Worm (Caenorhabditis elegans) whole organism, young adult: ENCODE measurements around the gene ZK354.7.

Experiments
- B0019.2 ChIP-seq: fragments of 200-800 bp; sonication (Bioruptor generic); conservative IDR thresholded peaks from 2 replicates; pipeline ENCODE4 v1.3.6; 2022; ENCODE audit warnings: missing genetic modification reagents, missing genetic modification characterization, missing compliant biosample characterization
- C17E4.6 ChIP-seq: fragments of 200-800 bp; sonication (Bioruptor generic); IDR thresholded peaks from 2 replicates; pipeline ENCODE4 v1.3.6; 2022; ENCODE audit warnings: missing genetic modification reagents, missing genetic modification characterization, missing compliant biosample characterization
- F22D6.2 ChIP-seq: sonication (generic microtip); optimal IDR thresholded peaks from 2 replicates; lab custom pipeline; 2016; ENCODE audit warnings: mild to moderate bottlenecking, missing genetic modification characterization, missing compliant biosample characterization
- F39B2.1 ChIP-seq: fragments of 200-800 bp; sonication (Bioruptor generic); IDR thresholded peaks from 2 replicates; pipeline ENCODE4 v1.3.6; 2022; ENCODE audit warnings: missing genetic modification reagents, missing genetic modification characterization, missing compliant biosample characterization
- F52B5.7 ChIP-seq: sonication (generic microtip); optimal IDR thresholded peaks from 2 replicates; lab custom pipeline; 2016; ENCODE audit warnings: mild to moderate bottlenecking, missing genetic modification characterization, missing compliant biosample characterization
- F57A8.1 ChIP-seq: fragments of 200-800 bp; sonication (Bioruptor generic); optimal IDR thresholded peaks from 2 replicates; lab custom pipeline; 2018; ENCODE audit warnings: mild to moderate bottlenecking, missing genetic modification characterization, moderate library complexity, missing compliant biosample characterization
- F57C9.4 ChIP-seq: sonication (generic microtip); optimal IDR thresholded peaks from 2 replicates; lab custom pipeline; 2017; ENCODE audit warnings: mild to moderate bottlenecking, missing genetic modification characterization, missing compliant biosample characterization
- T26A5.8 ChIP-seq: sonication (generic microtip); optimal IDR thresholded peaks from 2 replicates; lab custom pipeline; 2016; ENCODE audit warnings: missing genetic modification characterization, missing compliant biosample characterization
- Y53G8AR.9 ChIP-seq: fragments of 200-800 bp; sonication (Bioruptor generic); conservative IDR thresholded peaks from 2 replicates; pipeline ENCODE4 v1.3.6; 2022; ENCODE audit warnings: missing genetic modification reagents, missing genetic modification characterization, missing compliant biosample characterization
- ZK185.1 ChIP-seq: sonication (generic microtip); optimal IDR thresholded peaks from 2 replicates; lab custom pipeline; 2016; ENCODE audit warnings: mild to moderate bottlenecking, missing genetic modification characterization, missing compliant biosample characterization; ENCODE audit not compliant: poor library complexity, severe bottlenecking
- akir-1 ChIP-seq: fragments of 200-800 bp; sonication (Bioruptor generic); optimal IDR thresholded peaks from 2 replicates; lab custom pipeline; 2018; ENCODE audit warnings: mild to moderate bottlenecking, missing genetic modification characterization, moderate library complexity, missing compliant biosample characterization
- ama-1 ChIP-seq, 3 experiments: fragments of 150-350 bp in 1 of 3; sonication (generic microtip) in 2 of 3; optimal IDR thresholded peaks; 2 replicates each; lab custom pipeline; 2014 to 2018; ENCODE audit warnings: missing biosample characterization in 2 of 3, missing genetic modification characterization in 2 of 3, missing genetic modification reagents in 2 of 3
- aptf-2 ChIP-seq: fragments of 200-800 bp; sonication (Bioruptor generic); conservative IDR thresholded peaks from 2 replicates; pipeline ENCODE4 v1.3.6; 2022; ENCODE audit warnings: missing genetic modification reagents, missing genetic modification characterization, missing compliant biosample characterization
- aptf-3 ChIP-seq: fragments of 200-800 bp; sonication (Bioruptor generic); IDR thresholded peaks from 2 replicates; pipeline ENCODE4 v1.3.6; 2022; ENCODE audit warnings: missing genetic modification characterization, missing compliant biosample characterization
- atf-7 ChIP-seq: sonication (generic microtip); optimal IDR thresholded peaks from 2 replicates; lab custom pipeline; 2017; ENCODE audit warnings: mild to moderate bottlenecking, missing genetic modification characterization, missing compliant biosample characterization
- ceh-100 ChIP-seq: fragments of 200-800 bp; sonication (Bioruptor generic); IDR thresholded peaks from 2 replicates; pipeline ENCODE4 v1.3.6; 2022; ENCODE audit warnings: missing genetic modification reagents, missing genetic modification characterization, missing compliant biosample characterization
- ceh-40 ChIP-seq: fragments of 200-800 bp; sonication (Bioruptor generic); IDR thresholded peaks from 2 replicates; pipeline ENCODE4 v1.3.6; 2022; ENCODE audit warnings: missing genetic modification characterization, missing compliant biosample characterization
- ceh-79 ChIP-seq: sonication (generic microtip); optimal IDR thresholded peaks from 2 replicates; lab custom pipeline; 2017; ENCODE audit warnings: mild to moderate bottlenecking, missing genetic modification characterization, missing compliant biosample characterization
- efl-1 ChIP-seq: fragments of 150-350 bp; optimal IDR thresholded peaks from 2 replicates; lab custom pipeline; 2014; ENCODE audit warnings: missing biosample characterization, missing genetic modification reagents, missing genetic modification characterization
- ekl-4 ChIP-seq: fragments of 200-800 bp; sonication (Bioruptor generic); IDR thresholded peaks from 2 replicates; pipeline ENCODE4 v1.3.6; 2022; ENCODE audit warnings: missing genetic modification reagents, missing genetic modification characterization, missing compliant biosample characterization
- ets-4 ChIP-seq: fragments of 200-800 bp; sonication (Bioruptor generic); optimal IDR thresholded peaks from 2 replicates; lab custom pipeline; 2018; ENCODE audit warnings: mild to moderate bottlenecking, missing genetic modification characterization, missing compliant biosample characterization
- him-1 ChIP-seq: sonication (generic microtip); optimal IDR thresholded peaks from 2 replicates; lab custom pipeline; 2016; ENCODE audit warnings: missing genotype, missing genetic modification reagents, missing genetic modification characterization, missing compliant biosample characterization
- hrde-1 ChIP-seq: sonication (generic microtip); optimal IDR thresholded peaks from 2 replicates; lab custom pipeline; 2016; ENCODE audit warnings: missing genetic modification characterization, mild to moderate bottlenecking, missing compliant biosample characterization, moderate library complexity, missing genotype, missing genetic modification reagents, borderline replicate concordance
- hsf-1 ChIP-seq: fragments of 200-800 bp; sonication (Bioruptor generic); IDR thresholded peaks from 2 replicates; pipeline ENCODE4 v1.3.6; 2022; ENCODE audit warnings: missing genetic modification reagents, missing genetic modification characterization, missing compliant biosample characterization
- lag-1 ChIP-seq: fragments of 200-800 bp; sonication (Bioruptor generic); IDR thresholded peaks from 2 replicates; pipeline ENCODE4 v1.3.6; 2022; ENCODE audit warnings: missing genetic modification reagents, missing genetic modification characterization, missing compliant biosample characterization
- lin-26 ChIP-seq: fragments of 200-800 bp; sonication (Bioruptor generic); IDR thresholded peaks from 2 replicates; pipeline ENCODE4 v1.3.6; 2022; ENCODE audit warnings: missing genetic modification reagents, missing genetic modification characterization, missing compliant biosample characterization
- lin-35 ChIP-seq, 3 experiments: fragments of 150-350 bp in 2 of 3; sonication (generic microtip) in 1 of 3; optimal IDR thresholded peaks; 2 replicates each; lab custom pipeline; 2014 to 2018; ENCODE audit warnings: missing biosample characterization in 3 of 3, missing genetic modification characterization in 3 of 3, missing genetic modification reagents in 3 of 3
- lir-1 ChIP-seq: fragments of 200-800 bp; sonication (Bioruptor generic); conservative IDR thresholded peaks from 2 replicates; pipeline ENCODE4 v1.3.6; 2022; ENCODE audit warnings: missing genetic modification reagents, missing genetic modification characterization, missing compliant biosample characterization
- lsl-1 ChIP-seq: fragments of 200-800 bp; sonication (Bioruptor generic); optimal IDR thresholded peaks from 2 replicates; lab custom pipeline; 2018; ENCODE audit warnings: mild to moderate bottlenecking, missing genetic modification characterization, moderate library complexity, missing compliant biosample characterization
- lsy-27 ChIP-seq: sonication (generic microtip); optimal IDR thresholded peaks from 2 replicates; lab custom pipeline; 2017; ENCODE audit warnings: missing genetic modification characterization, mild to moderate bottlenecking, missing compliant biosample characterization, antibody characterized with exemption, missing genotype, borderline replicate concordance; ENCODE audit not compliant: insufficient read depth
- mcd-1 ChIP-seq: fragments of 200-800 bp; sonication (Bioruptor generic); IDR thresholded peaks from 2 replicates; pipeline ENCODE4 v1.3.6; 2022; ENCODE audit warnings: missing genetic modification reagents, missing genetic modification characterization, missing compliant biosample characterization
- mel-28 ChIP-seq: sonication (generic microtip); optimal IDR thresholded peaks from 2 replicates; lab custom pipeline; 2016; ENCODE audit warnings: borderline replicate concordance, mild to moderate bottlenecking, missing genetic modification characterization, missing compliant biosample characterization
- mes-4 ChIP-seq: sonication (generic microtip); optimal IDR thresholded peaks from 2 replicates; lab custom pipeline; 2016; ENCODE audit warnings: missing genotype, missing genetic modification characterization, missing compliant biosample characterization
- mxl-1 ChIP-seq: sonication (generic microtip); optimal IDR thresholded peaks from 2 replicates; lab custom pipeline; 2016; ENCODE audit warnings: missing genetic modification characterization, missing compliant biosample characterization
- nfyb-1 ChIP-seq: fragments of 200-800 bp; sonication (Bioruptor generic); IDR thresholded peaks from 2 replicates; pipeline ENCODE4 v1.3.6; 2022; ENCODE audit warnings: missing genetic modification reagents, missing genetic modification characterization, missing compliant biosample characterization
- nhr-80 ChIP-seq: sonication (generic microtip); optimal IDR thresholded peaks from 2 replicates; lab custom pipeline; 2016; ENCODE audit warnings: missing genetic modification characterization, missing compliant biosample characterization
- pbrm-1 ChIP-seq: fragments of 200-800 bp; sonication (Bioruptor generic); IDR thresholded peaks from 2 replicates; pipeline ENCODE4 v1.3.6; 2022; ENCODE audit warnings: missing genetic modification reagents, missing genetic modification characterization, missing compliant biosample characterization
- repo-1 ChIP-seq: sonication (generic microtip); optimal IDR thresholded peaks from 2 replicates; lab custom pipeline; 2017; ENCODE audit warnings: mild to moderate bottlenecking, missing genetic modification characterization, missing compliant biosample characterization
- rpc-1 ChIP-seq, 2 experiments: fragments of 150-350 bp in 1 of 2; sonication (generic microtip) in 1 of 2; optimal IDR thresholded peaks; 2 replicates each; lab custom pipeline; 2014 to 2018; ENCODE audit warnings: missing biosample characterization in 1 of 2, missing genetic modification characterization in 1 of 2, missing genetic modification reagents in 1 of 2, missing genotype in 1 of 2
- sea-2 ChIP-seq: fragments of 200-800 bp; sonication (Bioruptor generic); IDR thresholded peaks from 2 replicates; pipeline ENCODE4 v1.3.6; 2022; ENCODE audit warnings: missing genetic modification characterization, missing compliant biosample characterization
- somi-1 ChIP-seq: fragments of 200-800 bp; sonication (Bioruptor generic); optimal IDR thresholded peaks from 2 replicates; lab custom pipeline; 2018; ENCODE audit warnings: mild to moderate bottlenecking, missing genetic modification characterization, missing compliant biosample characterization
- sptf-2 ChIP-seq: fragments of 200-800 bp; sonication (Bioruptor generic); optimal IDR thresholded peaks from 2 replicates; lab custom pipeline; 2018; ENCODE audit warnings: mild to moderate bottlenecking, missing genetic modification characterization, missing compliant biosample characterization
- xnd-1 ChIP-seq: sonication (generic microtip); optimal IDR thresholded peaks from 2 replicates; lab custom pipeline; 2016; ENCODE audit warnings: missing genotype, missing genetic modification reagents, missing genetic modification characterization, missing compliant biosample characterization
- zfh-2 ChIP-seq: fragments of 200-800 bp; sonication (Bioruptor generic); conservative IDR thresholded peaks from 2 replicates; pipeline ENCODE4 v1.3.6; 2022; ENCODE audit warnings: missing genetic modification reagents, missing genetic modification characterization, missing compliant biosample characterization
- ztf-22 ChIP-seq: fragments of 200-800 bp; sonication (Bioruptor generic); optimal IDR thresholded peaks from 2 replicates; lab custom pipeline; 2018; ENCODE audit warnings: mild to moderate bottlenecking, missing genetic modification characterization, moderate library complexity, missing compliant biosample characterization
- ztf-25 ChIP-seq: fragments of 200-800 bp; sonication (Bioruptor generic); IDR thresholded peaks from 2 replicates; pipeline ENCODE4 v1.3.6; 2022; ENCODE audit warnings: missing genetic modification reagents, missing genetic modification characterization, missing compliant biosample characterization
- ztf-28 ChIP-seq: fragments of 200-800 bp; sonication (Bioruptor generic); IDR thresholded peaks from 2 replicates; pipeline ENCODE4 v1.3.6; 2022; ENCODE audit warnings: missing genetic modification reagents, missing genetic modification characterization, missing compliant biosample characterization

The ZK354.7 gene

ce11 chrIV:5337649-5338048 lies 34.7 kb upstream of the ZK354.7 start:
- TF ChIP-seq ztf-25 (no peak), lin-35 (GFP tag; optimal IDR thresholded peaks at IDR 0.05; lab: Kevin White, UChicago) (no peak), F57A8.1 (no peak), nhr-80 (tag; lab: Kevin White, UChicago) (no peak), mcd-1 (GFP tag; lab: Robert Waterston, UW) (no peak), ceh-40 (no peak), atf-7 (no peak)

- TF ChIP-seq ceh-100 (no peak; the same call in 1 of the 2 replicates), ama-1 (optimal IDR thresholded peaks at IDR 0.05; lab: Kevin White, UChicago) (no peak), ama-1 (GFP tag; optimal IDR thresholded peaks at IDR 0.05; lab: Kevin White, UChicago) (peak in 1 of 2 experiments; percentile 66), lag-1 (no peak), lir-1 (GFP tag; lab: Robert Waterston, UW) (no peak), pbrm-1 (GFP tag; lab: Robert Waterston, UW) (no peak), F52B5.7 (tag; lab: Kevin White, UChicago) (no peak), rpc-1 (optimal IDR thresholded peaks at IDR 0.05; lab: Kevin White, UChicago) (peak; percentile 78), rpc-1 (tag; optimal IDR thresholded peaks at IDR 0.05; lab: Kevin White, UChicago) (peak; percentile 85), aptf-2 (GFP tag; lab: Robert Waterston, UW) (no peak), lsl-1 (GFP tag; lab: Kevin White, UChicago) (no peak), F57A8.1 (no peak), akir-1 (GFP tag; lab: Kevin White, UChicago) (no peak), ekl-4 (GFP tag; lab: Robert Waterston, UW) (no peak), zfh-2 (GFP tag; lab: Robert Waterston, UW) (no peak), ZK185.1 (peak; percentile 87), ets-4 (GFP tag; lab: Kevin White, UChicago) (no peak), C17E4.6 (no peak), sea-2 (GFP tag; lab: Robert Waterston, UW) (no peak), F39B2.1 (GFP tag; lab: Robert Waterston, UW) (no peak), somi-1 (GFP tag; lab: Kevin White, UChicago) (no peak), lin-26 (GFP tag; lab: Robert Waterston, UW) (no peak; the same call in none of the 2 replicates), F22D6.2 (tag; lab: Kevin White, UChicago) (no peak), hrde-1 (tag; lab: Kevin White, UChicago) (no peak), ceh-40 (no peak), efl-1 (GFP tag; lab: Kevin White, UChicago) (no peak), aptf-3 (GFP tag; lab: Robert Waterston, UW) (no peak), mes-4 (tag; lab: Kevin White, UChicago) (no peak), ceh-79 (tag; lab: Kevin White, UChicago) (no peak), nfyb-1 (GFP tag; lab: Robert Waterston, UW) (peak; percentile 77), B0019.2 (GFP tag; lab: Robert Waterston, UW) (no peak), mxl-1 (tag; lab: Kevin White, UChicago) (no peak), ztf-22 (GFP tag; lab: Kevin White, UChicago) (no peak), sptf-2 (GFP tag; lab: Kevin White, UChicago) (no peak), hsf-1 (GFP tag; lab: Robert Waterston, UW) (no peak), Y53G8AR.9 (GFP tag; lab: Robert Waterston, UW) (no peak), T26A5.8 (tag; lab: Kevin White, UChicago) (no peak), him-1 (tag; lab: Kevin White, UChicago) (peak; percentile 53), mel-28 (tag; lab: Kevin White, UChicago) (no peak), lsy-27 (tag; lab: Kevin White, UChicago) (peak; percentile 36), F57C9.4 (tag; lab: Kevin White, UChicago) (no peak), ztf-28 (GFP tag; lab: Robert Waterston, UW) (no peak), repo-1 (tag; lab: Kevin White, UChicago) (peak; percentile 35), xnd-1 (no peak)
Observed at ce11 chrIV:5334518-5334917, 31.6 kb upstream of the ZK354.7 start.
